Fruit fly (Drosophila melanogaster) S2 (cell line): ENCODE measurements around the gene CG34428.

Source experiments
- CG8478 ChIP-seq: fragments of >200 bp; optimal IDR thresholded peaks from 2 replicates; lab custom pipeline; 2018
- CTCF ChIP-seq, 2 experiments: fragments of >200 bp; optimal IDR thresholded peaks; 2 replicates each; lab custom pipeline; 2018

dm6 chr3L:13064346-13064745, 2.8 kb downstream of the CG34428 start:
- TF ChIP-seq CG8478 (no peak), CTCF (optimal IDR thresholded peaks at IDR 0.05; lab: Kevin White, UChicago) (no peak)
